Worm (Caenorhabditis elegans): ENCODE measurements around the gene chc-1.

chc-1 gene

DNA sequence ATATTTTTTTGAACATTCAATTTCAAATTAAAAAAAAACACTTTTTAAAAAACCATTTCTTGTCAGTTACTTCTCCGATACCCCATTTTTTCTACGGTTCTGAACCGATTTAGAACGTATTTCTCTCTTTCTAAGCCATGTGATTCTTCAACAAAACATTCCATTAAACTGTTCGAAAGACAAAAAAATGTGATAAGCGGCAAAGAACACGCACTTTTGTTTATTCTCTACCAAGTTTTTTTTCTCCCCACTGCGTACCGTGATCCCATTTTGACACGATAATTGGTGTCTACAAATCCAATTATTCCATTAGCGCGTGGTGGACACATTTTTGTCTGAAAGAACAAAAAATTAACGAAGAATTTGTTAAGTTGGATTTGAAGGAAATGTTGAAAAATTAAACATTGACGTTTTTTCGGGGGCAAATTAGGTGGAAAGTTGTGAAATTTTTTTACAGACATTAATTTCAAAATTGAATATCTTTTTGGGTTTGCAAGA is 37.8 kb downstream of the chc-1 start:
- TF ChIP-seq ceh-13 (GFP tag; optimal IDR thresholded peaks at IDR 0.05) = no peak
- no peak for TF ChIP-seq hnd-1 (tag; optimal IDR thresholded peaks at IDR 0.05)
- TF ChIP-seq scrt-1 (GFP tag; IDR thresholded peaks at IDR 0.05) = no peak
- no peak for TF ChIP-seq ama-1 (optimal IDR thresholded peaks at IDR 0.05)
- TF ChIP-seq hmg-4 (GFP tag; optimal IDR thresholded peaks at IDR 0.05) = no peak
- TF ChIP-seq sea-1 (GFP tag; conservative IDR thresholded peaks at IDR 0.05) = no peak
- no peak for TF ChIP-seq flt-1 (GFP tag; IDR thresholded peaks at IDR 0.05)
- TF ChIP-seq F13C5.2 (tag; optimal IDR thresholded peaks at IDR 0.05) = no peak
- no peak for TF ChIP-seq tbx-11 (GFP tag; IDR thresholded peaks at IDR 0.05)
- TF ChIP-seq tra-4 (tag; optimal IDR thresholded peaks at IDR 0.05) = no peak
- no peak for TF ChIP-seq pes-1 (GFP tag; IDR thresholded peaks at IDR 0.05)
- no peak for TF ChIP-seq tbx-37 (GFP tag; conservative IDR thresholded peaks at IDR 0.05)
- TF ChIP-seq aly-1 (tag; optimal IDR thresholded peaks at IDR 0.05) = no peak
- TF ChIP-seq hmbx-1 (tag; optimal IDR thresholded peaks at IDR 0.05) = no peak
- TF ChIP-seq ceh-36 (tag; optimal IDR thresholded peaks at IDR 0.05) = no peak
- TF ChIP-seq B0310.2 (tag; optimal IDR thresholded peaks at IDR 0.05) = no peak
- TF ChIP-seq ets-7 (tag; optimal IDR thresholded peaks at IDR 0.05) = no peak

DNA sequence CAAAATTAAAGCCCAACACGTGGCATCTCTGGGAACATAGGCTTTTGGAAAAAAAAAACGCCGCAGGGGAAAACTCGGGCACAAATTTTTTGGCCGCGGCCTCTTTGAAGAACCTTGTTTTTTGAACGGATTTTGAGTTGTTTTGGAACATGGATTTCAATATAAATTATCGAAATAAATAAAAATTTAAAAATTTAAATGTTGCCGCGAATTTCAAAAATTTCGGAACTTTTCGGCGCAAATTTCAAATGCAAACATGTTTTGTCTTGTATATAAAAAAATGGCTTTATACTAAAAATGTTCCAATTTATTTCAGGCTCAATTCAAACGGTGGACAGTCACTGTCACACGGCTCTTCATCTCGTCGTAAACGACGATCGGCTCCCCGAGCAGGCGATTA is 40.4 kb downstream of the chc-1 start:
- TF ChIP-seq hmbx-1 (tag; optimal IDR thresholded peaks at IDR 0.05) (no peak), scrt-1 (GFP tag; IDR thresholded peaks at IDR 0.05) (no peak), sea-1 (GFP tag; conservative IDR thresholded peaks at IDR 0.05) (no peak), tbx-37 (GFP tag; conservative IDR thresholded peaks at IDR 0.05) (no peak), B0310.2 (tag; optimal IDR thresholded peaks at IDR 0.05) (no peak), hmg-4 (GFP tag; optimal IDR thresholded peaks at IDR 0.05) (no peak), tra-4 (tag; optimal IDR thresholded peaks at IDR 0.05) (no peak), hnd-1 (tag; optimal IDR thresholded peaks at IDR 0.05) (no peak), ets-7 (tag; optimal IDR thresholded peaks at IDR 0.05) (no peak), ceh-36 (tag; optimal IDR thresholded peaks at IDR 0.05) (no peak)

DNA sequence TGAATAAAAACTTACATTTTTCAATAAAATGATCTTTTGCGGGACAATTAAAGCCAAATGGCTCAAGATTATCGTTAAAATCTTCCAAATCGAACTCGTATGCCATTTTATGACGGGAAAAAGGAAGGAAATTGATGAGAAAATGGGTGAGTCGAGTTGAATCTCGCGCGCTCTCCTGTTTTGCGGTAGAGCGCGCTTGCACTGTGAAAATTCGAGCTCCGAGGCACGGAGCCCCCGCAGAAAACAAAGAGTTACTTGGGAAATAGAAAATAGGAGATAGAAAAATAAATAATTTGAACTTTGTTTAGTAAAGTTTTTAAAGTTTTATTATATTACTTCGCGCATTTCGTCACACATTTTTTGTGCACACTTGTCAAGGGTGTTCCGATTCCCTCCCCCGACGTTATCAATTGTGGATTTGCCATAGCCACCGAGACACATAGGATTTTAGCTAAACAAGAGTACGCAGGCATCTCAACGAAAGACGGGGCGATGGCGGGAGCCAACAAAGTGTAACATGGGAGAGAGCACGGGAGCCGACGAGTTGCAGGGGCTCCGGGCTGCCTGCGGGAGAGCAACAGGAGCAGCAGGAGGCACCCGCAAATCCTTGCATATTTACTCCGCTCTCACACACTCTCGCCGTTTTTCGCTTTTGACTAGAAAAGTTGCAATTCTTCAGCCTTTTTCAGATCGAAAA is 45.0 kb downstream of the chc-1 start, which contains the start of the genes div-1 and cor-1:
Gene div-1 (minus strand): TSS at position 119 of the 697 bp plus-strand sequence.
Gene cor-1 (plus strand): TSS at position 671 of the 697 bp plus-strand sequence.
- 0 out of 2 replicates have a peak, but pooled peaks have one; percentile 22 for TF ChIP-seq scrt-1 (GFP tag; IDR thresholded peaks at IDR 0.05)
- TF ChIP-seq F13C5.2 (tag; optimal IDR thresholded peaks at IDR 0.05) = no peak
- TF ChIP-seq hmbx-1 (tag; optimal IDR thresholded peaks at IDR 0.05) = no peak
- TF ChIP-seq hmg-4 (GFP tag; optimal IDR thresholded peaks at IDR 0.05) = peak; percentile 13

DNA sequence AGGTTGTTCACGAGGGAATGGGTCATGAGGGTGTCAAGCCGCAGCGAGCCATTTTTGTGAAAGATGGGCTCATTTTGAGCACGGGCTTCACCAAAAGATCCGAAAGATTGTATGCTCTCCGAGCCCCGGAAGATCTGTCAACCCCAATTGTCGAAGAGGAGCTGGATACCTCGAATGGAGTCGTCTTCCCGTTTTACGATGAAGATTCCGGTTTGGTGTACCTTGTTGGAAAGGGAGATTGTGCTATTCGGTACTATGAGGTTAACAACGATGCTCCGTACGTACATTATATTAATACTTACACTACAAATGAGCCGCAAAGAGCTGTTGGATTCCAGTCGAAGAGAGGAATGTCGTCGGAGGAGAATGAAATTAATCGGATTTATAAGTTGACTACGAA is 47.5 kb downstream of the chc-1 start:
- TF ChIP-seq flt-1 (GFP tag; IDR thresholded peaks at IDR 0.05) (no peak), ama-1 (optimal IDR thresholded peaks at IDR 0.05) (no peak), sea-1 (GFP tag; conservative IDR thresholded peaks at IDR 0.05) (no peak), B0310.2 (tag; optimal IDR thresholded peaks at IDR 0.05) (no peak), hmg-4 (GFP tag; optimal IDR thresholded peaks at IDR 0.05) (no peak)

DNA sequence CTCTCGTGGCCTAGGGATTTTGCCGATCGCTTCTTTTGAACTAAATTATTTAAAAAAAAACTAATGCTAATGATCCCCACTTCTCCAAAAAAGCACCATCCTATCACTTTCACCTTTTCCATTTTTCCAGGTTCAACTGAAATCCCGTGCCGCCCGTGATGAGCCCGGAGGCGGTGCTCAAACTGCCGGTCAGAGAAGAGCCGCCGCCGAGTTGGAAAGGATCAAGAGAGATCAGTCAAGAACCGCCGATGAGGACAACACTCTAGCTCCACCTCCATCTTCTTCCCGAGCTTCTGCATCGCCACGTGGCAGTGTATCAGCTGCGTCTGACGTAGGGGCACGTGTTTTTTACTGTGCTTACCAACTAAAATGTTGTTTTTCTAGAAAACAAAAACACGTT is 49.7 kb downstream of the chc-1 start:
- TF ChIP-seq tbx-37 (GFP tag; conservative IDR thresholded peaks at IDR 0.05) (no peak), hnd-1 (tag; optimal IDR thresholded peaks at IDR 0.05) (no peak), tra-4 (tag; optimal IDR thresholded peaks at IDR 0.05) (no peak), sea-1 (GFP tag; conservative IDR thresholded peaks at IDR 0.05) (no peak)

DNA sequence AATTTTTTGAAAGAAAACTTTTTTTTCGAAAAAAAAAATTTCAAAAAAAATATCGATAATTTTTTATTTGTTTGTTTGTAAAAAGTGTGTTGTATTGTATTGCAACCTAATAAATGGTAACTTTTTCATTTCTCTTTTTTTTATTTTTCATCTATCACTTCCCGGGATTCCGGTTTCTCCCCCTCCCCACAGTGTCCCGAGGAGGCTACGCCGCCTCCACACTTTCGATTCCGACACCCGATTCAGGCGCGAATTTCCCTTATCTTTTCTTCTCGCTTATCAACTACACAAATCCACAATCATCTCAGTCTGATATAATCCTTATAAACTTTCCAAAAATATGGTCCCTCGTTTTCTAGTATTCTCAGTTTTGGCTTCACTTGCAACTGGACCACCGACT is 51.0 kb downstream of the chc-1 start, which contains the start of gene R01H10.4:
Gene R01H10.4 (plus strand): TSS at position 236 of the 400 bp plus-strand sequence.
- TF ChIP-seq hnd-1 (tag; optimal IDR thresholded peaks at IDR 0.05) = no peak
- TF ChIP-seq tbx-11 (GFP tag; IDR thresholded peaks at IDR 0.05) = no peak
- no peak for TF ChIP-seq ets-7 (tag; optimal IDR thresholded peaks at IDR 0.05)
- no peak for TF ChIP-seq sea-1 (GFP tag; conservative IDR thresholded peaks at IDR 0.05)
- TF ChIP-seq ama-1 (optimal IDR thresholded peaks at IDR 0.05) = no peak
- no peak for TF ChIP-seq hmbx-1 (tag; optimal IDR thresholded peaks at IDR 0.05)
- TF ChIP-seq tra-4 (tag; optimal IDR thresholded peaks at IDR 0.05) = no peak
- no peak for TF ChIP-seq hmg-4 (GFP tag; optimal IDR thresholded peaks at IDR 0.05)
- TF ChIP-seq scrt-1 (GFP tag; IDR thresholded peaks at IDR 0.05) = no peak
- TF ChIP-seq F13C5.2 (tag; optimal IDR thresholded peaks at IDR 0.05) = no peak
- no peak for TF ChIP-seq pes-1 (GFP tag; IDR thresholded peaks at IDR 0.05)
- no peak for TF ChIP-seq ceh-36 (tag; optimal IDR thresholded peaks at IDR 0.05)
- TF ChIP-seq flt-1 (GFP tag; IDR thresholded peaks at IDR 0.05) = no peak
- no peak for TF ChIP-seq aly-1 (tag; optimal IDR thresholded peaks at IDR 0.05)
- TF ChIP-seq B0310.2 (tag; optimal IDR thresholded peaks at IDR 0.05) = no peak
- TF ChIP-seq tbx-37 (GFP tag; conservative IDR thresholded peaks at IDR 0.05) = no peak
- no peak for TF ChIP-seq ceh-13 (GFP tag; optimal IDR thresholded peaks at IDR 0.05)

DNA sequence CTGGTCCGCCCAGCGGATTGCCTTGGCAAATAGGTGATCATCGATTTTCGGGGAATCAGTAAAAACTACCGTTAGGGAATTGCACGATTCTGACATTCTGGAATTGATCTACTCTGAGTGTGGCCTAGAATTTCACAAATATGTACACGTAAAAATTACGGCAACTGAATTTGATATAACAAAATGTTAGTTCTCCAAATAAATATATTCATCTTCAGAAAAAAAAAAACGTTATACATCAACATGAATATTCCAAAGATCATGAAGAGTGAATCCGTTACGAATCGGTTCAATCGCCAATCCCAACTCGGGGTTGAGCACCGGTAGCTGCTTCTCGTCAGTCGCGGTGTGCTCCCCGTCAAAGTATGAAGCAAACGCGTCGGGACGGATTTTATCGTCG is 55.0 kb downstream of the chc-1 start, which contains the start of gene rip-1:
Gene rip-1 (minus strand): TSS at position 101 of the 400 bp plus-strand sequence.
- no peak for TF ChIP-seq pes-1 (GFP tag; IDR thresholded peaks at IDR 0.05)
- TF ChIP-seq B0310.2 (tag; optimal IDR thresholded peaks at IDR 0.05) = no peak
- TF ChIP-seq tbx-37 (GFP tag; conservative IDR thresholded peaks at IDR 0.05) = no peak
- no peak for TF ChIP-seq hmg-4 (GFP tag; optimal IDR thresholded peaks at IDR 0.05)
- TF ChIP-seq aly-1 (tag; optimal IDR thresholded peaks at IDR 0.05) = no peak
- TF ChIP-seq hmbx-1 (tag; optimal IDR thresholded peaks at IDR 0.05) = no peak
- no peak for TF ChIP-seq ceh-36 (tag; optimal IDR thresholded peaks at IDR 0.05)
- TF ChIP-seq flt-1 (GFP tag; IDR thresholded peaks at IDR 0.05) = no peak
- TF ChIP-seq sea-1 (GFP tag; conservative IDR thresholded peaks at IDR 0.05) = no peak
- no peak for TF ChIP-seq ceh-13 (GFP tag; optimal IDR thresholded peaks at IDR 0.05)
- TF ChIP-seq tra-4 (tag; optimal IDR thresholded peaks at IDR 0.05) = no peak
- TF ChIP-seq ets-7 (tag; optimal IDR thresholded peaks at IDR 0.05) = no peak
- TF ChIP-seq scrt-1 (GFP tag; IDR thresholded peaks at IDR 0.05) = no peak
- TF ChIP-seq tbx-11 (GFP tag; IDR thresholded peaks at IDR 0.05) = no peak
- no peak for TF ChIP-seq ama-1 (optimal IDR thresholded peaks at IDR 0.05)
- no peak for TF ChIP-seq F13C5.2 (tag; optimal IDR thresholded peaks at IDR 0.05)
- TF ChIP-seq hnd-1 (tag; optimal IDR thresholded peaks at IDR 0.05) = no peak

All from whole organism, early embryonic.